Fruit fly (Drosophila melanogaster) whole organism, embryonic: ENCODE measurements around the gene waw.

Experiments used
- ATbp ChIP-seq: fragments of 200-800 bp; sonication (Bioruptor generic); optimal IDR thresholded peaks from 2 replicates; lab custom pipeline; 2017; ENCODE audit warnings: missing biosample characterization, mild to moderate bottlenecking, missing genetic modification characterization, missing genetic modification reagents
- C15 ChIP-seq: fragments of 200-800 bp; sonication (Bioruptor generic); IDR thresholded peaks from 3 replicates; pipeline ENCODE4 v1.3.6; 2022; ENCODE audit warnings: missing biosample characterization, missing genetic modification characterization
- CG1024 ChIP-seq: fragments of 200-800 bp; sonication (Bioruptor generic); IDR thresholded peaks from 2 replicates; pipeline ENCODE4 v1.3.6; 2022; ENCODE audit warnings: missing biosample characterization, missing genetic modification characterization
- CG10462 ChIP-seq: fragments of 200-800 bp; sonication (Bioruptor generic); optimal IDR thresholded peaks from 2 replicates; lab custom pipeline; 2016; ENCODE audit warnings: missing biosample characterization, missing genetic modification characterization
- CG10543 ChIP-seq: fragments of 200-800 bp; sonication (Bioruptor generic); optimal IDR thresholded peaks from 3 replicates; lab custom pipeline; 2017; ENCODE audit warnings: missing biosample characterization, mild to moderate bottlenecking, missing genetic modification characterization, moderate library complexity
- CG11696 ChIP-seq: fragments of 200-800 bp; sonication (Bioruptor generic); IDR thresholded peaks from 2 replicates; pipeline ENCODE4 v1.3.6; 2022; ENCODE audit warnings: missing biosample characterization, missing genetic modification characterization
- CG12104 ChIP-seq: fragments of 200-800 bp; sonication (Bioruptor generic); optimal IDR thresholded peaks from 3 replicates; lab custom pipeline; 2016; ENCODE audit warnings: missing biosample characterization, missing genetic modification characterization
- CG12744 ChIP-seq: fragments of 200-800 bp; sonication (Bioruptor generic); optimal IDR thresholded peaks from 2 replicates; lab custom pipeline; 2016; ENCODE audit warnings: missing biosample characterization, missing genetic modification characterization
- CG15269 ChIP-seq: fragments of 200-800 bp; sonication (Bioruptor generic); optimal IDR thresholded peaks from 2 replicates; lab custom pipeline; 2018; ENCODE audit warnings: missing biosample characterization, mild to moderate bottlenecking, missing genetic modification characterization, moderate library complexity
- CG15479 ChIP-seq: fragments of 200-800 bp; sonication (Bioruptor generic); optimal IDR thresholded peaks from 3 replicates; lab custom pipeline; 2019; ENCODE audit warnings: missing biosample characterization, mild to moderate bottlenecking, missing genetic modification characterization, moderate library complexity
- CG1792 ChIP-seq: fragments of 200-800 bp; sonication (Bioruptor generic); optimal IDR thresholded peaks from 2 replicates; lab custom pipeline; 2016; ENCODE audit warnings: missing biosample characterization, missing genetic modification characterization
- CG18599 ChIP-seq: fragments of 200-800 bp; sonication (Bioruptor generic); optimal IDR thresholded peaks from 3 replicates; lab custom pipeline; 2017; ENCODE audit warnings: missing biosample characterization, missing genetic modification characterization, mild to moderate bottlenecking, moderate library complexity, missing genetic modification reagents
- CG2889 ChIP-seq: fragments of 200-800 bp; sonication (Bioruptor generic); IDR thresholded peaks from 3 replicates; pipeline ENCODE4 v1.3.6; 2022; ENCODE audit warnings: missing biosample characterization, missing genetic modification characterization
- CG3163 ChIP-seq: fragments of 200-800 bp; sonication (Bioruptor generic); optimal IDR thresholded peaks from 3 replicates; lab custom pipeline; 2016; ENCODE audit warnings: missing biosample characterization, missing genetic modification characterization
- CG6791 ChIP-seq: fragments of 200-800 bp; sonication (Bioruptor generic); IDR thresholded peaks from 3 replicates; pipeline ENCODE4 v1.3.6; 2022; ENCODE audit warnings: missing biosample characterization, missing genetic modification characterization; ENCODE audit not compliant: partially characterized antibody
- CG7271 ChIP-seq: fragments of 200-800 bp; sonication (Bioruptor generic); optimal IDR thresholded peaks from 2 replicates; lab custom pipeline; 2018; ENCODE audit warnings: missing biosample characterization, mild to moderate bottlenecking, missing genetic modification characterization, moderate library complexity
- CG7839 ChIP-seq: fragments of 200-800 bp; sonication (Bioruptor generic); optimal IDR thresholded peaks from 3 replicates; lab custom pipeline; 2018; ENCODE audit warnings: missing biosample characterization, mild to moderate bottlenecking, missing genetic modification characterization, moderate library complexity
- CG8089 ChIP-seq: fragments of 200-800 bp; sonication (Bioruptor generic); optimal IDR thresholded peaks from 3 replicates; lab custom pipeline; 2016; ENCODE audit warnings: missing biosample characterization, missing genetic modification characterization
- CG8359 ChIP-seq: fragments of 200-800 bp; sonication (Bioruptor generic); optimal IDR thresholded peaks from 2 replicates; lab custom pipeline; 2017; ENCODE audit warnings: missing biosample characterization, mild to moderate bottlenecking, missing genetic modification characterization, borderline replicate concordance
- CG9609 ChIP-seq: fragments of 200-800 bp; sonication (Bioruptor generic); optimal IDR thresholded peaks from 3 replicates; lab custom pipeline; 2016; ENCODE audit warnings: missing biosample characterization, missing genetic modification characterization
- D19B ChIP-seq: fragments of 200-800 bp; sonication (Bioruptor generic); optimal IDR thresholded peaks from 2 replicates; lab custom pipeline; 2017; ENCODE audit warnings: missing biosample characterization, mild to moderate bottlenecking, missing genetic modification characterization
- Dek ChIP-seq: fragments of 200-800 bp; sonication (Bioruptor generic); optimal IDR thresholded peaks from 3 replicates; lab custom pipeline; 2019; ENCODE audit warnings: missing biosample characterization, mild to moderate bottlenecking, missing genetic modification characterization, moderate library complexity
- Hr78 ChIP-seq, 2 experiments: fragments of 200-800 bp in 1 of 2; fragments of >200 bp in 1 of 2; sonication (Bioruptor generic) in 1 of 2; optimal IDR thresholded peaks; 2 replicates each; lab custom pipeline; 2017 to 2019; ENCODE audit warnings: missing biosample characterization in 2 of 2, missing genetic modification characterization in 2 of 2, mild to moderate bottlenecking in 1 of 2, moderate library complexity in 1 of 2
- Rfx ChIP-seq: fragments of 200-800 bp; sonication (Bioruptor generic); IDR thresholded peaks from 2 replicates; pipeline ENCODE4 v1.3.6; 2022; ENCODE audit warnings: missing biosample characterization, missing genetic modification characterization
- Rx ChIP-seq: fragments of 200-800 bp; sonication (Bioruptor generic); IDR thresholded peaks from 2 replicates; pipeline ENCODE4 v1.3.6; 2022; ENCODE audit warnings: missing biosample characterization, missing genetic modification characterization
- Side ChIP-seq: fragments of 200-800 bp; sonication (Bioruptor generic); optimal IDR thresholded peaks from 2 replicates; lab custom pipeline; 2016; ENCODE audit warnings: missing biosample characterization, missing genetic modification characterization
- Sox100B ChIP-seq: fragments of 200-800 bp; sonication (Bioruptor generic); optimal IDR thresholded peaks from 3 replicates; lab custom pipeline; 2018; ENCODE audit warnings: missing biosample characterization, mild to moderate bottlenecking, missing genetic modification characterization
- Spps ChIP-seq: fragments of 200-800 bp; sonication (Bioruptor generic); optimal IDR thresholded peaks from 2 replicates; lab custom pipeline; 2018; ENCODE audit warnings: missing biosample characterization, mild to moderate bottlenecking, missing genetic modification characterization
- Tbp ChIP-seq: fragments of >200 bp; optimal IDR thresholded peaks from 2 replicates; lab custom pipeline; 2018; ENCODE audit warnings: missing biosample characterization, missing genetic modification characterization
- Xrp1 ChIP-seq: fragments of 200-800 bp; sonication (Bioruptor generic); IDR thresholded peaks from 2 replicates; pipeline ENCODE4 v1.3.6; 2022; ENCODE audit warnings: missing biosample characterization, missing genetic modification characterization
- abd-A ChIP-seq: fragments of 200-800 bp; sonication (Bioruptor generic); optimal IDR thresholded peaks from 3 replicates; lab custom pipeline; 2019; ENCODE audit warnings: missing biosample characterization, mild to moderate bottlenecking, missing genetic modification characterization, moderate library complexity
- ato ChIP-seq: fragments of 200-800 bp; sonication (Bioruptor generic); IDR thresholded peaks from 2 replicates; pipeline ENCODE4 v1.3.6; 2022; ENCODE audit warnings: missing biosample characterization, missing genetic modification characterization; ENCODE audit not compliant: partially characterized antibody
- br ChIP-seq: fragments of >200 bp; optimal IDR thresholded peaks from 2 replicates; lab custom pipeline; 2017
- chinmo ChIP-seq: fragments of 200-800 bp; sonication (Bioruptor generic); IDR thresholded peaks from 4 replicates; pipeline ENCODE4 v1.3.6; 2022; ENCODE audit warnings: missing biosample characterization, missing genetic modification characterization; ENCODE audit not compliant: partially characterized antibody
- crc ChIP-seq: fragments of 200-800 bp; sonication (Bioruptor generic); optimal IDR thresholded peaks from 2 replicates; lab custom pipeline; 2016; ENCODE audit warnings: missing biosample characterization, missing genetic modification characterization
- crol ChIP-seq: fragments of 200-800 bp; sonication (Bioruptor generic); IDR thresholded peaks from 2 replicates; pipeline ENCODE4 v1.3.6; 2022; ENCODE audit warnings: missing biosample characterization, missing genetic modification characterization
- dmrt99B ChIP-seq: fragments of 200-800 bp; sonication (Bioruptor generic); optimal IDR thresholded peaks from 2 replicates; lab custom pipeline; 2018; ENCODE audit warnings: missing biosample characterization, mild to moderate bottlenecking, missing genetic modification characterization, moderate library complexity
- hkb ChIP-seq, 2 experiments: fragments of 200-800 bp in 1 of 2; fragments of >200 bp in 1 of 2; sonication (Bioruptor generic) in 1 of 2; IDR thresholded peaks in 1 of 2; optimal IDR thresholded peaks in 1 of 2; 2 replicates each; pipeline versions ENCODE4 v1.3.6 to Lab custom; 2017 to 2022; ENCODE audit warnings: missing biosample characterization in 1 of 2, missing genetic modification characterization in 1 of 2
- knrl ChIP-seq: fragments of 200-800 bp; sonication (Bioruptor generic); IDR thresholded peaks from 3 replicates; pipeline ENCODE4 v1.3.6; 2022; ENCODE audit warnings: missing biosample characterization, missing genetic modification characterization; ENCODE audit not compliant: partially characterized antibody
- lilli ChIP-seq: fragments of 200-800 bp; sonication (Bioruptor generic); optimal IDR thresholded peaks from 3 replicates; lab custom pipeline; 2016; ENCODE audit warnings: missing biosample characterization, missing genetic modification characterization
- onecut ChIP-seq: fragments of 200-800 bp; sonication (Bioruptor generic); IDR thresholded peaks from 2 replicates; pipeline ENCODE4 v1.3.6; 2022; ENCODE audit warnings: missing biosample characterization, missing genetic modification characterization
- pita ChIP-seq: fragments of 200-800 bp; sonication (Bioruptor generic); optimal IDR thresholded peaks from 2 replicates; lab custom pipeline; 2017; ENCODE audit warnings: missing biosample characterization, mild to moderate bottlenecking, missing genetic modification characterization
- row ChIP-seq: fragments of 200-800 bp; sonication (Bioruptor generic); IDR thresholded peaks from 3 replicates; pipeline ENCODE4 v1.3.6; 2022; ENCODE audit warnings: missing biosample characterization, missing genetic modification characterization
- sens ChIP-seq: fragments of 200-800 bp; sonication (Bioruptor generic); peaks from one replicate; lab custom pipeline; 2016; ENCODE audit warnings: missing biosample characterization, missing genetic modification characterization
- seq ChIP-seq: fragments of 200-800 bp; sonication (Bioruptor generic); IDR thresholded peaks from 2 replicates; pipeline ENCODE4 v1.3.6; 2022; ENCODE audit warnings: missing biosample characterization, missing genetic modification characterization
- slp2 ChIP-seq: fragments of 200-800 bp; sonication (Bioruptor generic); optimal IDR thresholded peaks from 2 replicates; lab custom pipeline; 2016; ENCODE audit warnings: missing biosample characterization, missing genetic modification characterization
- sna ChIP-seq: fragments of 200-800 bp; sonication (Bioruptor generic); IDR thresholded peaks from 2 replicates; pipeline ENCODE4 v1.3.6; 2022; ENCODE audit warnings: missing biosample characterization, missing genetic modification characterization; ENCODE audit not compliant: partially characterized antibody
- sqz ChIP-seq: fragments of 200-800 bp; sonication (Bioruptor generic); optimal IDR thresholded peaks from 3 replicates; lab custom pipeline; 2018; ENCODE audit warnings: missing biosample characterization, mild to moderate bottlenecking, missing genetic modification characterization
- stc ChIP-seq: fragments of 200-800 bp; sonication (Bioruptor generic); IDR thresholded peaks from 2 replicates; pipeline ENCODE4 v1.3.6; 2022; ENCODE audit warnings: missing biosample characterization, missing genetic modification characterization

waw gene

dm6 chrX:21367363-21368072 is 4.7 kb downstream of the waw start (continued):
- peak in 1 of 2 experiments; percentile 85 for TF ChIP-seq Hr78 (GFP tag; optimal IDR thresholded peaks at IDR 0.05; lab: Kevin White, UChicago)
- TF ChIP-seq ATbp (GFP tag; lab: Kevin White, UChicago): peak; percentile 98
- peak; percentile 98 for TF ChIP-seq Rfx (GFP tag; lab: Robert Waterston, UW)
- TF ChIP-seq Tbp (GFP tag; lab: Kevin White, UChicago): no peak
- peak; percentile 97 for TF ChIP-seq Dek (tag; lab: Kevin White, UChicago)
- no peak for TF ChIP-seq hkb (optimal IDR thresholded peaks at IDR 0.05; lab: Kevin White, UChicago)
- TF ChIP-seq hkb (GFP tag; IDR thresholded peaks at IDR 0.05; lab: Robert Waterston, UW): peak; percentile 98
- TF ChIP-seq onecut (GFP tag; lab: Robert Waterston, UW): peak; percentile 92
- peak; percentile 63 for TF ChIP-seq crol (GFP tag; lab: Robert Waterston, UW)
- peak; percentile 80 for TF ChIP-seq CG3163 (GFP tag; lab: Kevin White, UChicago)
- peak; percentile 90 for TF ChIP-seq Spps (tag; lab: Kevin White, UChicago)
- peak; percentile 96 for TF ChIP-seq CG12744 (GFP tag; lab: Kevin White, UChicago)
- peak; percentile 99 for TF ChIP-seq CG15269
- TF ChIP-seq sqz (GFP tag; lab: Kevin White, UChicago): peak; percentile 94
- TF ChIP-seq CG9609 (GFP tag; lab: Kevin White, UChicago): peak; percentile 94
- peak; percentile 91 for TF ChIP-seq CG8359 (GFP tag; lab: Kevin White, UChicago)
- TF ChIP-seq D19B (GFP tag; lab: Kevin White, UChicago): peak; percentile 91
- TF ChIP-seq ato (GFP tag; lab: Robert Waterston, UW): no peak
- peak; percentile 93 for TF ChIP-seq Rx (GFP tag; lab: Robert Waterston, UW)
- TF ChIP-seq sens (GFP tag; lab: Kevin White, UChicago): peak; percentile 99
- TF ChIP-seq stc: peak; percentile 96
- TF ChIP-seq Sox100B: peak; percentile 99
- TF ChIP-seq CG8089 (GFP tag; lab: Kevin White, UChicago): peak; percentile 92
- no peak for TF ChIP-seq CG6791 (GFP tag; lab: Robert Waterston, UW)
- TF ChIP-seq Xrp1 (GFP tag; lab: Robert Waterston, UW): peak; percentile 96
- peak; percentile 99 for TF ChIP-seq CG10543 (GFP tag; lab: Kevin White, UChicago)
- peak; percentile 89 for TF ChIP-seq C15 (GFP tag; lab: Robert Waterston, UW)
- TF ChIP-seq Side (GFP tag; lab: Kevin White, UChicago): peak; percentile 95
- peak; percentile 99 for TF ChIP-seq CG18599 (GFP tag; lab: Kevin White, UChicago)
- TF ChIP-seq slp2 (GFP tag; lab: Kevin White, UChicago): peak; percentile 94
- TF ChIP-seq CG10462 (GFP tag; lab: Kevin White, UChicago): peak; percentile 91
- peak; percentile 92 for TF ChIP-seq crc (GFP tag; lab: Kevin White, UChicago)
- peak; percentile 96 for TF ChIP-seq abd-A (tag; lab: Kevin White, UChicago)
- TF ChIP-seq CG15479 (GFP tag; lab: Kevin White, UChicago): peak; percentile 27
- TF ChIP-seq CG11696 (GFP tag; lab: Robert Waterston, UW): peak; percentile 90
- TF ChIP-seq br (lab: Kevin White, UChicago): no peak
- peak; percentile 99 for TF ChIP-seq dmrt99B (tag; lab: Kevin White, UChicago)
- peak; percentile 98 for TF ChIP-seq seq (GFP tag; lab: Robert Waterston, UW)
- TF ChIP-seq sna: no peak
- peak; percentile 89 for TF ChIP-seq CG1792 (GFP tag; lab: Kevin White, UChicago)
- peak; percentile 97 for TF ChIP-seq row
- peak; percentile 92 for TF ChIP-seq CG2889 (GFP tag; lab: Robert Waterston, UW)
- TF ChIP-seq CG12104 (GFP tag; lab: Kevin White, UChicago): peak; percentile 99
- TF ChIP-seq knrl (GFP tag; lab: Robert Waterston, UW): peak; percentile 41; the same call in 1 of the 3 replicates
- 0 out of 4 replicates have a peak, but pooled peaks have one; percentile 45 for TF ChIP-seq chinmo (GFP tag; lab: Robert Waterston, UW)
- TF ChIP-seq CG7839 (tag; lab: Kevin White, UChicago): peak; percentile 99
- TF ChIP-seq pita (GFP tag; lab: Kevin White, UChicago): no peak
- TF ChIP-seq CG1024 (GFP tag; lab: Robert Waterston, UW): peak; percentile 80
- peak; percentile 98 for TF ChIP-seq lilli (GFP tag; lab: Kevin White, UChicago)
- peak; percentile 75 for TF ChIP-seq CG7271 (tag; lab: Kevin White, UChicago)
